Worm (Caenorhabditis elegans): ENCODE data around the gene C08B6.2.

- no peak for TF ChIP-seq ztf-23 (GFP tag; IDR thresholded peaks at IDR 0.05)
- no peak for TF ChIP-seq tab-1 (GFP tag; IDR thresholded peaks at IDR 0.05)
- no peak for TF ChIP-seq T22C8.4 (GFP tag; IDR thresholded peaks at IDR 0.05)
- TF ChIP-seq flt-1 (GFP tag; IDR thresholded peaks at IDR 0.05) = no peak
- TF ChIP-seq cog-1 (tag; optimal IDR thresholded peaks at IDR 0.05) = no peak
- no peak for TF ChIP-seq klf-2 (GFP tag; conservative IDR thresholded peaks at IDR 0.05)
- TF ChIP-seq med-1 (GFP tag; optimal IDR thresholded peaks at IDR 0.05; ENCODE audit: insufficient read depth) = no peak
- no peak for TF ChIP-seq ztf-29 (GFP tag; IDR thresholded peaks at IDR 0.05)
Measured at ce11 chrV:10145653-10146052, 40.1 kb downstream of the C08B6.2 start, which contains the start of gene C51E3.9.

Data from whole organism, midembryonic.